Worm (Caenorhabditis elegans) whole organism, young adult: ENCODE results near the gene lin-13.

ENCODE experiments used
- B0261.1 ChIP-seq: sonication (generic microtip); optimal IDR thresholded peaks from 2 replicates; lab custom pipeline; 2016; ENCODE audit warnings: mild to moderate bottlenecking, missing genetic modification characterization, moderate library complexity, missing compliant biosample characterization
- C06A6.2 ChIP-seq: fragments of 200-800 bp; sonication (Bioruptor generic); conservative IDR thresholded peaks from 2 replicates; pipeline ENCODE4 v1.3.6; 2022; ENCODE audit warnings: missing genetic modification characterization, missing compliant biosample characterization
- F22D6.2 ChIP-seq: sonication (generic microtip); optimal IDR thresholded peaks from 2 replicates; lab custom pipeline; 2016; ENCODE audit warnings: mild to moderate bottlenecking, missing genetic modification characterization, missing compliant biosample characterization
- F23B12.7 ChIP-seq: sonication (generic microtip); optimal IDR thresholded peaks from 2 replicates; lab custom pipeline; 2017; ENCODE audit warnings: missing genetic modification characterization, mild to moderate bottlenecking, missing compliant biosample characterization, antibody characterized with exemption, moderate library complexity; ENCODE audit not compliant: insufficient read depth
- F39B2.1 ChIP-seq: fragments of 200-800 bp; sonication (Bioruptor generic); IDR thresholded peaks from 2 replicates; pipeline ENCODE4 v1.3.6; 2022; ENCODE audit warnings: missing genetic modification reagents, missing genetic modification characterization, missing compliant biosample characterization
- T07F8.4 ChIP-seq: sonication (generic microtip); optimal IDR thresholded peaks from 2 replicates; lab custom pipeline; 2016; ENCODE audit warnings: mild to moderate bottlenecking, missing genetic modification characterization, moderate library complexity, missing compliant biosample characterization
- Y56A3A.18 ChIP-seq: fragments of 200-800 bp; sonication (Bioruptor generic); IDR thresholded peaks from 2 replicates; pipeline ENCODE4 v1.3.6; 2022; ENCODE audit warnings: missing genetic modification reagents, missing genetic modification characterization, missing compliant biosample characterization
- Y67H2A.10 ChIP-seq: fragments of 200-800 bp; sonication (Bioruptor generic); conservative IDR thresholded peaks from 2 replicates; pipeline ENCODE4 v1.3.6; 2022; ENCODE audit warnings: missing genetic modification reagents, missing genetic modification characterization, missing compliant biosample characterization
- akir-1 ChIP-seq: fragments of 200-800 bp; sonication (Bioruptor generic); optimal IDR thresholded peaks from 2 replicates; lab custom pipeline; 2018; ENCODE audit warnings: mild to moderate bottlenecking, missing genetic modification characterization, moderate library complexity, missing compliant biosample characterization
- attf-3 ChIP-seq: fragments of 200-800 bp; sonication (Bioruptor generic); conservative IDR thresholded peaks from 2 replicates; pipeline ENCODE4 v1.3.6; 2022; ENCODE audit warnings: missing genetic modification reagents, missing genetic modification characterization, missing compliant biosample characterization
- bed-1 ChIP-seq: fragments of 200-800 bp; sonication (Bioruptor generic); IDR thresholded peaks from 2 replicates; pipeline ENCODE4 v1.3.6; 2022; ENCODE audit warnings: missing genetic modification reagents, missing genetic modification characterization, missing compliant biosample characterization
- bed-2 ChIP-seq: fragments of 200-800 bp; sonication (Bioruptor generic); IDR thresholded peaks from 2 replicates; pipeline ENCODE4 v1.3.6; 2022; ENCODE audit warnings: missing genetic modification reagents, missing genetic modification characterization, missing compliant biosample characterization
- ccch-3 ChIP-seq: fragments of 200-800 bp; sonication (Bioruptor generic); optimal IDR thresholded peaks from 2 replicates; lab custom pipeline; 2018; ENCODE audit warnings: mild to moderate bottlenecking, missing genetic modification characterization, missing compliant biosample characterization
- cebp-2 ChIP-seq: fragments of 200-800 bp; sonication (Bioruptor generic); IDR thresholded peaks from 2 replicates; pipeline ENCODE4 v1.3.6; 2022; ENCODE audit warnings: missing genetic modification characterization, missing compliant biosample characterization
- ceh-100 ChIP-seq: fragments of 200-800 bp; sonication (Bioruptor generic); IDR thresholded peaks from 2 replicates; pipeline ENCODE4 v1.3.6; 2022; ENCODE audit warnings: missing genetic modification reagents, missing genetic modification characterization, missing compliant biosample characterization
- ceh-58 ChIP-seq: fragments of 200-800 bp; sonication (Bioruptor generic); IDR thresholded peaks from 2 replicates; pipeline ENCODE4 v1.3.6; 2022; ENCODE audit warnings: missing genetic modification characterization, missing compliant biosample characterization
- chd-7 ChIP-seq: sonication (generic microtip); optimal IDR thresholded peaks from 2 replicates; lab custom pipeline; 2016; ENCODE audit warnings: mild to moderate bottlenecking, missing genetic modification characterization, moderate library complexity, missing compliant biosample characterization
- dox-1 ChIP-seq: fragments of 200-800 bp; sonication (Bioruptor generic); IDR thresholded peaks from 2 replicates; pipeline ENCODE4 v1.3.6; 2022; ENCODE audit warnings: missing genetic modification reagents, missing genetic modification characterization, missing compliant biosample characterization
- egl-18 ChIP-seq: fragments of 200-800 bp; sonication (Bioruptor generic); IDR thresholded peaks from 2 replicates; pipeline ENCODE4 v1.3.6; 2022; ENCODE audit warnings: missing genetic modification reagents, missing genetic modification characterization, missing compliant biosample characterization
- egrh-3 ChIP-seq: fragments of 200-800 bp; sonication (Bioruptor generic); IDR thresholded peaks from 2 replicates; pipeline ENCODE4 v1.3.6; 2022; ENCODE audit warnings: missing genetic modification reagents, missing genetic modification characterization, missing compliant biosample characterization
- ekl-4 ChIP-seq: fragments of 200-800 bp; sonication (Bioruptor generic); IDR thresholded peaks from 2 replicates; pipeline ENCODE4 v1.3.6; 2022; ENCODE audit warnings: missing genetic modification reagents, missing genetic modification characterization, missing compliant biosample characterization
- hlh-12 ChIP-seq: sonication (generic microtip); optimal IDR thresholded peaks from 2 replicates; lab custom pipeline; 2016; ENCODE audit warnings: missing genetic modification characterization, missing compliant biosample characterization
- let-526 ChIP-seq: fragments of 200-800 bp; sonication (Bioruptor generic); IDR thresholded peaks from 2 replicates; pipeline ENCODE4 v1.3.6; 2022; ENCODE audit warnings: missing genetic modification reagents, missing genetic modification characterization, missing compliant biosample characterization
- lin-26 ChIP-seq: fragments of 200-800 bp; sonication (Bioruptor generic); IDR thresholded peaks from 2 replicates; pipeline ENCODE4 v1.3.6; 2022; ENCODE audit warnings: missing genetic modification reagents, missing genetic modification characterization, missing compliant biosample characterization
- lsy-27 ChIP-seq: sonication (generic microtip); optimal IDR thresholded peaks from 2 replicates; lab custom pipeline; 2017; ENCODE audit warnings: missing genetic modification characterization, mild to moderate bottlenecking, missing compliant biosample characterization, antibody characterized with exemption, missing genotype, borderline replicate concordance; ENCODE audit not compliant: insufficient read depth
- madf-10 ChIP-seq: sonication (generic microtip); optimal IDR thresholded peaks from 2 replicates; lab custom pipeline; 2016; ENCODE audit warnings: mild to moderate bottlenecking, missing genetic modification characterization, missing compliant biosample characterization
- madf-3 ChIP-seq: fragments of 200-800 bp; sonication (Bioruptor generic); IDR thresholded peaks from 2 replicates; pipeline ENCODE4 v1.3.6; 2022; ENCODE audit warnings: missing genetic modification reagents, missing genetic modification characterization, missing compliant biosample characterization
- madf-6 ChIP-seq: fragments of 200-800 bp; sonication (Bioruptor generic); IDR thresholded peaks from 2 replicates; pipeline ENCODE4 v1.3.6; 2022; ENCODE audit warnings: missing genetic modification reagents, missing genetic modification characterization, missing compliant biosample characterization
- mcd-1 ChIP-seq: fragments of 200-800 bp; sonication (Bioruptor generic); IDR thresholded peaks from 2 replicates; pipeline ENCODE4 v1.3.6; 2022; ENCODE audit warnings: missing genetic modification reagents, missing genetic modification characterization, missing compliant biosample characterization
- mel-28 ChIP-seq: sonication (generic microtip); optimal IDR thresholded peaks from 2 replicates; lab custom pipeline; 2016; ENCODE audit warnings: borderline replicate concordance, mild to moderate bottlenecking, missing genetic modification characterization, missing compliant biosample characterization
- mes-4 ChIP-seq: sonication (generic microtip); optimal IDR thresholded peaks from 2 replicates; lab custom pipeline; 2016; ENCODE audit warnings: missing genotype, missing genetic modification characterization, missing compliant biosample characterization
- nfya-1 ChIP-seq: sonication (generic microtip); optimal IDR thresholded peaks from 2 replicates; lab custom pipeline; 2017; ENCODE audit warnings: antibody characterized with exemption, missing compliant biosample characterization, missing genetic modification characterization, borderline replicate concordance; ENCODE audit not compliant: insufficient read depth
- nhr-27 ChIP-seq: fragments of 200-800 bp; sonication (Bioruptor generic); optimal IDR thresholded peaks from 2 replicates; lab custom pipeline; 2018; ENCODE audit warnings: mild to moderate bottlenecking, missing genetic modification characterization, moderate library complexity, missing compliant biosample characterization
- pbrm-1 ChIP-seq: fragments of 200-800 bp; sonication (Bioruptor generic); IDR thresholded peaks from 2 replicates; pipeline ENCODE4 v1.3.6; 2022; ENCODE audit warnings: missing genetic modification reagents, missing genetic modification characterization, missing compliant biosample characterization
- rcor-1 ChIP-seq: fragments of 200-800 bp; sonication (Bioruptor generic); IDR thresholded peaks from 2 replicates; pipeline ENCODE4 v1.3.6; 2022; ENCODE audit warnings: missing genetic modification reagents, missing genetic modification characterization, missing compliant biosample characterization
- repo-1 ChIP-seq: sonication (generic microtip); optimal IDR thresholded peaks from 2 replicates; lab custom pipeline; 2017; ENCODE audit warnings: mild to moderate bottlenecking, missing genetic modification characterization, missing compliant biosample characterization
- rpc-1 ChIP-seq, 2 experiments: fragments of 150-350 bp in 1 of 2; sonication (generic microtip) in 1 of 2; optimal IDR thresholded peaks; 2 replicates each; lab custom pipeline; 2014 to 2018; ENCODE audit warnings: missing biosample characterization in 1 of 2, missing genetic modification characterization in 1 of 2, missing genetic modification reagents in 1 of 2, missing genotype in 1 of 2
- snpc-3.4 ChIP-seq: sonication (generic microtip); optimal IDR thresholded peaks from 2 replicates; lab custom pipeline; 2017; ENCODE audit warnings: missing genetic modification characterization, mild to moderate bottlenecking, missing compliant biosample characterization, antibody characterized with exemption, moderate library complexity, missing genotype, missing genetic modification reagents
- snpc-4 ChIP-seq, 5 experiments: fragments of 150-350 bp in 1 of 5; sonication (generic microtip) in 4 of 5; optimal IDR thresholded peaks; 2 replicates each; lab custom pipeline; 2014 to 2018; ENCODE audit warnings: missing genetic modification characterization in 5 of 5, missing biosample characterization in 3 of 5, antibody characterized with exemption in 2 of 5, mild to moderate bottlenecking in 2 of 5, missing compliant biosample characterization in 2 of 5, missing genotype in 2 of 5, moderate library complexity in 2 of 5, missing genetic modification reagents in 1 of 5
- tbp1 ChIP-seq: fragments of 200-800 bp; sonication (Bioruptor generic); optimal IDR thresholded peaks from 2 replicates; lab custom pipeline; 2018; ENCODE audit warnings: mild to moderate bottlenecking, missing genetic modification characterization, missing compliant biosample characterization
- tbx-9 ChIP-seq: sonication (generic microtip); optimal IDR thresholded peaks from 2 replicates; lab custom pipeline; 2016; ENCODE audit warnings: borderline replicate concordance, missing genetic modification characterization, inconsistent platforms, missing compliant biosample characterization
- unc-130 ChIP-seq: sonication (generic microtip); optimal IDR thresholded peaks from 2 replicates; lab custom pipeline; 2016; ENCODE audit warnings: missing genetic modification reagents, missing genetic modification characterization, missing compliant biosample characterization
- unc-62 ChIP-seq: fragments of 150-350 bp; optimal IDR thresholded peaks from 2 replicates; lab custom pipeline; 2014; ENCODE audit warnings: missing biosample characterization, missing genetic modification reagents, missing genetic modification characterization
- xnd-1 ChIP-seq: sonication (generic microtip); optimal IDR thresholded peaks from 2 replicates; lab custom pipeline; 2016; ENCODE audit warnings: missing genotype, missing genetic modification reagents, missing genetic modification characterization, missing compliant biosample characterization
- ztf-25 ChIP-seq: fragments of 200-800 bp; sonication (Bioruptor generic); IDR thresholded peaks from 2 replicates; pipeline ENCODE4 v1.3.6; 2022; ENCODE audit warnings: missing genetic modification reagents, missing genetic modification characterization, missing compliant biosample characterization
- ztf-26 ChIP-seq: sonication (generic microtip); optimal IDR thresholded peaks from 2 replicates; lab custom pipeline; 2017; ENCODE audit warnings: missing genetic modification characterization, missing compliant biosample characterization
- ztf-3 ChIP-seq: fragments of 200-800 bp; sonication (Bioruptor generic); optimal IDR thresholded peaks from 2 replicates; lab custom pipeline; 2018; ENCODE audit warnings: mild to moderate bottlenecking, missing genetic modification characterization, missing compliant biosample characterization
- ztf-6 ChIP-seq: fragments of 200-800 bp; sonication (Bioruptor generic); IDR thresholded peaks from 2 replicates; pipeline ENCODE4 v1.3.6; 2022; ENCODE audit warnings: missing genetic modification reagents, missing genetic modification characterization, missing compliant biosample characterization

lin-13 gene

ce11 chrIII:7728494-7728893 lies 19.2 kb upstream of the lin-13 start (continued):
- TF ChIP-seq Y67H2A.10 (no peak), tbp1 (GFP tag; lab: Kevin White, UChicago) (peak; percentile 12), F22D6.2 (tag; lab: Kevin White, UChicago) (no peak), nfya-1 (no peak), hlh-12 (tag; lab: Kevin White, UChicago) (no peak), T07F8.4 (tag; lab: Kevin White, UChicago) (no peak), madf-10 (tag; lab: Kevin White, UChicago) (peak; percentile 31), ekl-4 (no peak), ccch-3 (GFP tag; lab: Kevin White, UChicago) (no peak), bed-2 (GFP tag; lab: Robert Waterston, UW) (no peak), nhr-27 (no peak), ztf-3 (no peak), cebp-2 (GFP tag; lab: Robert Waterston, UW) (no peak), akir-1 (no peak), F23B12.7 (tag; lab: Kevin White, UChicago) (no peak), lsy-27 (tag; lab: Kevin White, UChicago) (no peak), madf-6 (GFP tag; lab: Robert Waterston, UW) (no peak; the same call in 1 of the 2 replicates), chd-7 (tag; lab: Kevin White, UChicago) (peak; percentile 19), unc-62 (GFP tag; lab: Kevin White, UChicago) (no peak), egl-18 (GFP tag; lab: Robert Waterston, UW) (no peak), ztf-26 (tag; lab: Kevin White, UChicago) (peak; percentile 6), pbrm-1 (GFP tag; lab: Robert Waterston, UW) (no peak), lin-26 (no peak), ceh-58 (GFP tag; lab: Robert Waterston, UW) (no peak), rpc-1 (optimal IDR thresholded peaks at IDR 0.05; lab: Kevin White, UChicago) (no peak), rpc-1 (tag; optimal IDR thresholded peaks at IDR 0.05; lab: Kevin White, UChicago) (no peak), repo-1 (tag; lab: Kevin White, UChicago) (peak; percentile 39), mes-4 (no peak), mcd-1 (GFP tag; lab: Robert Waterston, UW) (no peak), unc-130 (no peak), tbx-9 (tag; lab: Kevin White, UChicago) (no peak), bed-1 (GFP tag; lab: Robert Waterston, UW) (no peak), ztf-25 (GFP tag; lab: Robert Waterston, UW) (no peak), xnd-1 (tag; lab: Kevin White, UChicago) (no peak), let-526 (GFP tag; lab: Robert Waterston, UW) (no peak), dox-1 (peak; percentile 35; the same call in 1 of the 2 replicates), C06A6.2 (GFP tag; lab: Robert Waterston, UW) (no peak), egrh-3 (GFP tag; lab: Robert Waterston, UW) (no peak), ztf-6 (GFP tag; lab: Robert Waterston, UW) (no peak), attf-3 (GFP tag; lab: Robert Waterston, UW) (no peak), mel-28 (tag; lab: Kevin White, UChicago) (no peak), F39B2.1 (GFP tag; lab: Robert Waterston, UW) (no peak), snpc-4 (GFP tag; optimal IDR thresholded peaks at IDR 0.05; lab: Kevin White, UChicago) (no peak), snpc-4 (tag; optimal IDR thresholded peaks at IDR 0.05; lab: Kevin White, UChicago) (no peak), madf-3 (GFP tag; lab: Robert Waterston, UW) (no peak), Y56A3A.18 (no peak), ceh-100 (no peak), rcor-1 (GFP tag; lab: Robert Waterston, UW) (no peak), B0261.1 (tag; lab: Kevin White, UChicago) (no peak), snpc-3.4 (tag; lab: Kevin White, UChicago) (no peak)
